Fruit fly (Drosophila melanogaster) whole organism, embryonic: Measurements from ENCODE around the gene BORCS5.

Experiments used
- Blimp-1 ChIP-seq: fragments of 200-800 bp; sonication (Bioruptor generic); optimal IDR thresholded peaks from 3 replicates; lab custom pipeline; 2018; ENCODE audit warnings: missing biosample characterization, missing genetic modification characterization, mild to moderate bottlenecking, moderate library complexity, missing genetic modification reagents
- C15 ChIP-seq: fragments of 200-800 bp; sonication (Bioruptor generic); IDR thresholded peaks from 3 replicates; pipeline ENCODE4 v1.3.6; 2022; ENCODE audit warnings: missing biosample characterization, missing genetic modification characterization
- CG14441 ChIP-seq: fragments of 200-800 bp; sonication (Bioruptor generic); IDR thresholded peaks from 2 replicates; pipeline ENCODE4 v1.3.6; 2022; ENCODE audit warnings: missing biosample characterization, missing genetic modification characterization
- CG16779 ChIP-seq: fragments of 200-800 bp; sonication (Bioruptor generic); IDR thresholded peaks from 2 replicates; pipeline ENCODE4 v1.3.6; 2022; ENCODE audit warnings: missing biosample characterization, missing genetic modification characterization
- CG17802 ChIP-seq: fragments of 200-800 bp; sonication (Bioruptor generic); optimal IDR thresholded peaks from 2 replicates; lab custom pipeline; 2018; ENCODE audit warnings: missing biosample characterization, mild to moderate bottlenecking, missing genetic modification characterization, moderate library complexity
- CG18262 ChIP-seq: fragments of 200-800 bp; optimal IDR thresholded peaks from 3 replicates; lab custom pipeline; 2019; ENCODE audit warnings: missing biosample characterization, mild to moderate bottlenecking, missing genetic modification characterization, moderate library complexity
- CG18764 ChIP-seq: fragments of 200-800 bp; sonication (Bioruptor generic); optimal IDR thresholded peaks from 3 replicates; lab custom pipeline; 2016; ENCODE audit warnings: missing biosample characterization, missing genetic modification characterization
- CG31224 ChIP-seq: fragments of 200-800 bp; sonication (Bioruptor generic); IDR thresholded peaks from 2 replicates; pipeline ENCODE4 v1.3.6; 2022; ENCODE audit warnings: missing biosample characterization, missing genetic modification characterization
- CG3995 ChIP-seq: fragments of 200-800 bp; sonication (Bioruptor generic); optimal IDR thresholded peaks from 3 replicates; lab custom pipeline; 2016; ENCODE audit warnings: missing biosample characterization, missing genetic modification characterization
- CG4404 ChIP-seq: fragments of 200-800 bp; sonication (Bioruptor generic); IDR thresholded peaks from 2 replicates; pipeline ENCODE4 v1.3.6; 2022; ENCODE audit warnings: missing biosample characterization, missing genetic modification characterization
- CG5245 ChIP-seq: fragments of 200-800 bp; sonication (Bioruptor generic); optimal IDR thresholded peaks from 3 replicates; lab custom pipeline; 2016; ENCODE audit warnings: missing biosample characterization, missing genetic modification characterization
- CG7839 ChIP-seq: fragments of 200-800 bp; sonication (Bioruptor generic); optimal IDR thresholded peaks from 3 replicates; lab custom pipeline; 2018; ENCODE audit warnings: missing biosample characterization, mild to moderate bottlenecking, missing genetic modification characterization, moderate library complexity
- CG8765 ChIP-seq: fragments of 200-800 bp; sonication (Bioruptor generic); IDR thresholded peaks from 2 replicates; pipeline ENCODE4 v1.3.6; 2022; ENCODE audit warnings: missing biosample characterization, missing genetic modification characterization
- CG8944 ChIP-seq: fragments of 200-800 bp; sonication (Bioruptor generic); optimal IDR thresholded peaks from 3 replicates; lab custom pipeline; 2016; ENCODE audit warnings: missing biosample characterization, missing genetic modification characterization
- CG9215 ChIP-seq: fragments of 200-800 bp; sonication (Bioruptor generic); IDR thresholded peaks from 2 replicates; pipeline ENCODE4 v1.3.6; 2022; ENCODE audit warnings: missing biosample characterization, missing genetic modification characterization
- CG9817 ChIP-seq: fragments of 200-800 bp; sonication (Bioruptor generic); optimal IDR thresholded peaks from 2 replicates; lab custom pipeline; 2018; ENCODE audit warnings: missing biosample characterization, mild to moderate bottlenecking, missing genetic modification characterization, moderate library complexity
- CrebB ChIP-seq: fragments of 200-800 bp; sonication (Bioruptor generic); optimal IDR thresholded peaks from 3 replicates; lab custom pipeline; 2018; ENCODE audit warnings: missing biosample characterization, mild to moderate bottlenecking, missing genetic modification characterization
- D19A ChIP-seq: fragments of 200-800 bp; optimal IDR thresholded peaks from 3 replicates; lab custom pipeline; 2019; ENCODE audit warnings: missing biosample characterization, mild to moderate bottlenecking, missing genetic modification characterization, moderate library complexity
- E2f2 ChIP-seq: fragments of 200-800 bp; sonication (Bioruptor generic); IDR thresholded peaks from 2 replicates; pipeline ENCODE4 v1.3.6; 2022; ENCODE audit warnings: missing biosample characterization, missing genetic modification characterization
- Hand ChIP-seq: fragments of 200-800 bp; sonication (Bioruptor generic); optimal IDR thresholded peaks from 2 replicates; lab custom pipeline; 2017; ENCODE audit warnings: mild to moderate bottlenecking, missing biosample characterization, missing genetic modification reagents, missing genetic modification characterization
- Lim3 ChIP-seq: fragments of 200-800 bp; sonication (Bioruptor generic); IDR thresholded peaks from 2 replicates; pipeline ENCODE4 v1.3.6; 2022; ENCODE audit warnings: missing biosample characterization, missing genetic modification characterization
- Lpt ChIP-seq: fragments of >200 bp; optimal IDR thresholded peaks from 2 replicates; lab custom pipeline; 2018; ENCODE audit warnings: missing biosample characterization, missing genetic modification characterization
- MESR4 ChIP-seq: fragments of 200-800 bp; sonication (Bioruptor generic); optimal IDR thresholded peaks from 2 replicates; lab custom pipeline; 2018; ENCODE audit warnings: missing biosample characterization, mild to moderate bottlenecking, missing genetic modification characterization, moderate library complexity
- Mes4 ChIP-seq: fragments of 200-800 bp; sonication (Bioruptor generic); optimal IDR thresholded peaks from 2 replicates; lab custom pipeline; 2016; ENCODE audit warnings: missing biosample characterization, missing genetic modification characterization
- NC2α ChIP-seq: fragments of 200-800 bp; sonication (Bioruptor generic); optimal IDR thresholded peaks from 2 replicates; lab custom pipeline; 2016; ENCODE audit warnings: missing biosample characterization, missing genetic modification characterization
- Oli ChIP-seq: fragments of 200-800 bp; sonication (Bioruptor generic); optimal IDR thresholded peaks from 2 replicates; lab custom pipeline; 2018; ENCODE audit warnings: missing biosample characterization, mild to moderate bottlenecking, missing genetic modification characterization, moderate library complexity
- Rfx ChIP-seq: fragments of 200-800 bp; sonication (Bioruptor generic); IDR thresholded peaks from 2 replicates; pipeline ENCODE4 v1.3.6; 2022; ENCODE audit warnings: missing biosample characterization, missing genetic modification characterization
- Ssrp ChIP-seq: fragments of 200-800 bp; sonication (Bioruptor generic); optimal IDR thresholded peaks from 2 replicates; lab custom pipeline; 2018; ENCODE audit warnings: missing biosample characterization, mild to moderate bottlenecking, missing genetic modification characterization, moderate library complexity
- TFAM ChIP-seq: fragments of 200-800 bp; sonication (Bioruptor generic); optimal IDR thresholded peaks from 2 replicates; lab custom pipeline; 2017; ENCODE audit warnings: missing biosample characterization, missing genetic modification characterization, inconsistent platforms
- ara ChIP-seq: fragments of 200-800 bp; sonication (Bioruptor generic); IDR thresholded peaks from 2 replicates; pipeline ENCODE4 v1.3.6; 2022; ENCODE audit warnings: missing biosample characterization, missing genetic modification characterization
- bab2 ChIP-seq: fragments of 200-800 bp; sonication (Bioruptor generic); optimal IDR thresholded peaks from 2 replicates; lab custom pipeline; 2016; ENCODE audit warnings: missing biosample characterization, missing genetic modification characterization
- bowl ChIP-seq: fragments of 200-800 bp; sonication (Bioruptor generic); IDR thresholded peaks from 2 replicates; pipeline ENCODE4 v1.3.6; 2022; ENCODE audit warnings: missing biosample characterization, missing genetic modification characterization
- dmrt99B ChIP-seq: fragments of 200-800 bp; sonication (Bioruptor generic); optimal IDR thresholded peaks from 2 replicates; lab custom pipeline; 2018; ENCODE audit warnings: missing biosample characterization, mild to moderate bottlenecking, missing genetic modification characterization, moderate library complexity
- dysf ChIP-seq: fragments of 200-800 bp; sonication (Bioruptor generic); IDR thresholded peaks from 3 replicates; pipeline ENCODE4 v1.3.6; 2022; ENCODE audit warnings: missing biosample characterization, missing genetic modification characterization
- eve ChIP-seq, 2 experiments: fragments of >200 bp; optimal IDR thresholded peaks; 2 replicates each; lab custom pipeline; 2017; ENCODE audit warnings: missing biosample characterization in 2 of 2, missing genetic modification characterization in 2 of 2
- gcm ChIP-seq: fragments of 200-800 bp; sonication (Bioruptor generic); optimal IDR thresholded peaks from 2 replicates; lab custom pipeline; 2019; ENCODE audit warnings: missing biosample characterization, mild to moderate bottlenecking, missing genetic modification characterization, moderate library complexity
- gcm2 ChIP-seq: fragments of 200-800 bp; sonication (Bioruptor generic); optimal IDR thresholded peaks from 2 replicates; lab custom pipeline; 2016; ENCODE audit warnings: missing biosample characterization, missing genetic modification characterization
- grau ChIP-seq: fragments of 200-800 bp; optimal IDR thresholded peaks from 3 replicates; lab custom pipeline; 2019; ENCODE audit warnings: missing biosample characterization, mild to moderate bottlenecking, missing genetic modification characterization, moderate library complexity
- lbe ChIP-seq: fragments of 200-800 bp; sonication (Bioruptor generic); optimal IDR thresholded peaks from 2 replicates; lab custom pipeline; 2016; ENCODE audit warnings: missing biosample characterization, mild to moderate bottlenecking, missing genetic modification characterization
- mam ChIP-seq: fragments of 200-800 bp; sonication (Bioruptor generic); optimal IDR thresholded peaks from 3 replicates; lab custom pipeline; 2016; ENCODE audit warnings: missing biosample characterization, missing genetic modification characterization
- ro ChIP-seq: fragments of 200-800 bp; sonication (Bioruptor generic); IDR thresholded peaks from 2 replicates; pipeline ENCODE4 v1.3.6; 2022; ENCODE audit warnings: missing biosample characterization, missing genetic modification characterization
- sim ChIP-seq: fragments of 200-800 bp; sonication (Bioruptor generic); IDR thresholded peaks from 2 replicates; pipeline ENCODE4 v1.3.6; 2022; ENCODE audit warnings: missing biosample characterization, missing genetic modification characterization
- stc ChIP-seq: fragments of 200-800 bp; sonication (Bioruptor generic); IDR thresholded peaks from 2 replicates; pipeline ENCODE4 v1.3.6; 2022; ENCODE audit warnings: missing biosample characterization, missing genetic modification characterization
- stwl ChIP-seq: fragments of 200-800 bp; sonication (Bioruptor generic); optimal IDR thresholded peaks from 3 replicates; lab custom pipeline; 2018; ENCODE audit warnings: missing biosample characterization, mild to moderate bottlenecking, missing genetic modification characterization, moderate library complexity
- tll ChIP-seq, 2 experiments: fragments of 200-800 bp in 1 of 2; fragments of >200 bp in 1 of 2; sonication (Bioruptor generic) in 1 of 2; optimal IDR thresholded peaks; 2 replicates each; lab custom pipeline; 2017 to 2019; ENCODE audit warnings: missing biosample characterization in 2 of 2, missing genetic modification characterization in 2 of 2, mild to moderate bottlenecking in 1 of 2, moderate library complexity in 1 of 2
- unc-4 ChIP-seq: fragments of 200-800 bp; sonication (Bioruptor generic); IDR thresholded peaks from 2 replicates; pipeline ENCODE4 v1.3.6; 2022; ENCODE audit warnings: missing biosample characterization, missing genetic modification characterization; ENCODE audit not compliant: partially characterized antibody
- z ChIP-seq: fragments of 200-800 bp; sonication (Bioruptor generic); IDR thresholded peaks from 3 replicates; pipeline ENCODE4 v1.3.6; 2022; ENCODE audit warnings: missing biosample characterization, missing genetic modification characterization
- zen2 ChIP-seq: fragments of 200-800 bp; sonication (Bioruptor generic); IDR thresholded peaks from 3 replicates; pipeline ENCODE4 v1.3.6; 2022; ENCODE audit warnings: missing biosample characterization, missing genetic modification characterization; ENCODE audit not compliant: partially characterized antibody
- zfh2 ChIP-seq: fragments of 200-800 bp; sonication (Bioruptor generic); optimal IDR thresholded peaks from 2 replicates; lab custom pipeline; 2016; ENCODE audit warnings: missing biosample characterization, missing genetic modification characterization

BORCS5 gene

DNA sequence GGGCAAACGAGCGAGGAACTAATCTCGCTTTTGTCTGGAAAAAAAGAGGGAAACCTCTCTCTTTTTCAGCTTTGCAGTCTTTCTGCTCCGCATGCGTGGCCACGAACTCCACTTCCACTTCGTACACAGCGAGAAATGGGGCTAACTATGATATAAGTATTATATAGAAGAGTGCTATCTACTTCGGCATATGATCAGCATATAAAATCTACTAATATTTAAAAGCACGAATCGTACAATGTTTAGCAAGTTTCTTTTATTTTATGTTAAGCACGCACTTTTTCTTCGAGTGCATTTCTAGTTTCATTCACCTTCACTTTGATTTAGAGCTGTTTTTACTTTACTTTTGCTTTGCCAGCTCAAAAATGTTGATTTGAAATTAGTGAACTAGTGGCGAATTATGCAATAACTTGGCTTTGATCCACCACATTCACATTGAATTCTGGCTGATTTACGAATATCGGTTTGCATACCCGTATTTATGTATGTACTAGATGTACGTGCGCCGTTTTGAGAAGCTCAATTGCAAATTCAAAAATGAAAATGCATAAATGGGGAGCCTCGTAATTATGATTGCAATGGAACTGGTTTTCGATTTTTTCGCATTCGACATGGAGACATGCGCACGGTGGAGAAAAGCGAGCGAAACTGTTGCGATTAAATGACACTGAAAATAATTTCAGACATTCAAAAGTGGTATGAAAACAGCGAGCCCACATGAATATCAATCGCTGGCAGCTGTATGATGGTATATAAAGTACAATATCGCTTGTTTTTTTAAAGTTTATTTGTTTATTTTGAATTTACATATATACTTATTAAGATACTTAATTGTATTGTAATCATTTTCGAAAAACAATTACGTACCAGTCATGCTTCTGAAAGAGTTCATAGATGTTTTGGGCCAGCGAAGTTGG is 14.8 kb downstream of the BORCS5 start (continued):
- no peak for TF ChIP-seq Lpt (GFP tag; lab: Kevin White, UChicago)
- TF ChIP-seq ro, result no peak
- TF ChIP-seq bab2 (GFP tag; lab: Kevin White, UChicago), result peak; percentile 79
- TF ChIP-seq CG3995 (GFP tag; lab: Kevin White, UChicago), result no peak
- peak; percentile 40 for TF ChIP-seq CG17802
- peak; percentile 53; the same call in 1 of the 2 replicates for TF ChIP-seq CG9215 (GFP tag; lab: Robert Waterston, UW)
- TF ChIP-seq unc-4 (GFP tag; lab: Robert Waterston, UW), result no peak
- TF ChIP-seq CG8765 (GFP tag; lab: Robert Waterston, UW), result peak; percentile 50; the same call in 1 of the 2 replicates
- TF ChIP-seq Mes4 (GFP tag; lab: Kevin White, UChicago), result peak; percentile 28
- peak; percentile 74 for TF ChIP-seq Blimp-1
- TF ChIP-seq tll (GFP tag; optimal IDR thresholded peaks at IDR 0.05; lab: Kevin White, UChicago), result no peak
- TF ChIP-seq gcm2 (GFP tag; lab: Kevin White, UChicago), result no peak
- peak; percentile 74 for TF ChIP-seq Ssrp (tag; lab: Kevin White, UChicago)
- TF ChIP-seq bowl (GFP tag; lab: Robert Waterston, UW), result peak; percentile 36; the same call in 1 of the 2 replicates
- no peak for TF ChIP-seq CG16779 (GFP tag; lab: Robert Waterston, UW)
- TF ChIP-seq lbe, result no peak
- TF ChIP-seq Oli (tag; lab: Kevin White, UChicago), result peak; percentile 71
- TF ChIP-seq MESR4 (GFP tag; lab: Kevin White, UChicago), result no peak
- TF ChIP-seq mam (GFP tag; lab: Kevin White, UChicago), result peak; percentile 78
- no peak for TF ChIP-seq zen2
- peak; percentile 32 for TF ChIP-seq CG8944 (GFP tag; lab: Kevin White, UChicago)
- TF ChIP-seq CrebB, result peak; percentile 11
- peak; percentile 84 for TF ChIP-seq Rfx
- peak; percentile 57; the same call in 1 of the 2 replicates for TF ChIP-seq E2f2 (GFP tag; lab: Robert Waterston, UW)
- peak; percentile 83 for TF ChIP-seq sim (GFP tag; lab: Robert Waterston, UW)
- TF ChIP-seq CG7839 (tag; lab: Kevin White, UChicago), result peak; percentile 91
- peak; percentile 15 for TF ChIP-seq CG18764 (GFP tag; lab: Kevin White, UChicago)
- TF ChIP-seq CG5245 (GFP tag; lab: Kevin White, UChicago), result peak; percentile 65
- peak; percentile 73 for TF ChIP-seq grau (tag; lab: Kevin White, UChicago)
- peak; percentile 91 for TF ChIP-seq stc (GFP tag; lab: Robert Waterston, UW)
- no peak for TF ChIP-seq eve (GFP tag; optimal IDR thresholded peaks at IDR 0.05; lab: Kevin White, UChicago)
- TF ChIP-seq TFAM (GFP tag; lab: Kevin White, UChicago), result peak; percentile 15
- TF ChIP-seq z (GFP tag; lab: Robert Waterston, UW), result 0 out of 3 replicates have a peak, but pooled peaks have one; percentile 6
- TF ChIP-seq dysf, result peak; percentile 89
- no peak for TF ChIP-seq Lim3 (GFP tag; lab: Robert Waterston, UW)
- TF ChIP-seq stwl (tag; lab: Kevin White, UChicago), result no peak
- TF ChIP-seq dmrt99B, result peak; percentile 93
- peak; percentile 44; the same call in 1 of the 3 replicates for TF ChIP-seq C15 (GFP tag; lab: Robert Waterston, UW)
- no peak for TF ChIP-seq NC2α (GFP tag; lab: Kevin White, UChicago)
- TF ChIP-seq CG31224 (GFP tag; lab: Robert Waterston, UW), result peak; percentile 52
- peak; percentile 49 for TF ChIP-seq CG9817
- TF ChIP-seq D19A (tag; lab: Kevin White, UChicago), result no peak
- TF ChIP-seq CG14441 (GFP tag; lab: Robert Waterston, UW), result peak; percentile 86
- TF ChIP-seq ara (GFP tag; lab: Robert Waterston, UW), result peak; percentile 88
- TF ChIP-seq zfh2, result peak; percentile 14
- TF ChIP-seq gcm (GFP tag; lab: Kevin White, UChicago), result peak; percentile 67
- TF ChIP-seq CG18262, result peak; percentile 90
- TF ChIP-seq CG4404 (GFP tag; lab: Robert Waterston, UW), result 0 out of 2 replicates have a peak, but pooled peaks have one; percentile 39
- TF ChIP-seq Hand (GFP tag; lab: Kevin White, UChicago), result no peak
